Fruit fly (Drosophila melanogaster) whole organism, embryonic: ENCODE data around the gene e.
A peak's percentile ranks its signal among the peaks of the same experiment; 100 is the strongest.

Experiments
- Asciz ChIP-seq: fragments of 200-800 bp; sonication (Bioruptor generic); optimal IDR thresholded peaks from 2 replicates; lab custom pipeline; 2017; ENCODE audit warnings: missing biosample characterization, mild to moderate bottlenecking, missing genetic modification characterization, missing genetic modification reagents
- Bgb ChIP-seq: fragments of 200-800 bp; sonication (Bioruptor generic); IDR thresholded peaks from 2 replicates; pipeline ENCODE4 v1.3.6; 2022; ENCODE audit warnings: missing biosample characterization, missing genetic modification characterization; ENCODE audit not compliant: partially characterized antibody
- CG1024 ChIP-seq: fragments of 200-800 bp; sonication (Bioruptor generic); IDR thresholded peaks from 2 replicates; pipeline ENCODE4 v1.3.6; 2022; ENCODE audit warnings: missing biosample characterization, missing genetic modification characterization
- CG10267 ChIP-seq: fragments of 200-800 bp; sonication (Bioruptor generic); optimal IDR thresholded peaks from 2 replicates; lab custom pipeline; 2018; ENCODE audit warnings: missing biosample characterization, mild to moderate bottlenecking, missing genetic modification characterization, moderate library complexity
- CG11247 ChIP-seq: fragments of 200-800 bp; sonication (Bioruptor generic); IDR thresholded peaks from 2 replicates; pipeline ENCODE4 v1.3.6; 2022; ENCODE audit warnings: missing biosample characterization, missing genetic modification characterization
- CG11723 ChIP-seq: fragments of 200-800 bp; sonication (Bioruptor generic); optimal IDR thresholded peaks from 2 replicates; lab custom pipeline; 2017; ENCODE audit warnings: missing biosample characterization, mild to moderate bottlenecking, missing genetic modification characterization
- CG12236 ChIP-seq: fragments of 200-800 bp; sonication (Bioruptor generic); optimal IDR thresholded peaks from 2 replicates; lab custom pipeline; 2016; ENCODE audit warnings: missing biosample characterization, missing genetic modification characterization
- CG13123 ChIP-seq: fragments of 200-800 bp; sonication (Bioruptor generic); optimal IDR thresholded peaks from 2 replicates; lab custom pipeline; 2016; ENCODE audit warnings: missing biosample characterization, missing genetic modification characterization
- CG13894 ChIP-seq: fragments of 200-800 bp; sonication (Bioruptor generic); optimal IDR thresholded peaks from 3 replicates; lab custom pipeline; 2018; ENCODE audit warnings: missing biosample characterization, mild to moderate bottlenecking, missing genetic modification characterization, moderate library complexity
- CG15011 ChIP-seq: fragments of 200-800 bp; sonication (Bioruptor generic); optimal IDR thresholded peaks from 3 replicates; lab custom pipeline; 2018; ENCODE audit warnings: missing biosample characterization, mild to moderate bottlenecking, missing genetic modification characterization
- CG1603 ChIP-seq: fragments of 200-800 bp; sonication (Bioruptor generic); optimal IDR thresholded peaks from 2 replicates; lab custom pipeline; 2019; ENCODE audit warnings: missing biosample characterization, mild to moderate bottlenecking, missing genetic modification characterization, moderate library complexity
- CG17186 ChIP-seq: fragments of 200-800 bp; sonication (Bioruptor generic); optimal IDR thresholded peaks from 3 replicates; lab custom pipeline; 2017; ENCODE audit warnings: missing biosample characterization, missing genetic modification reagents, missing genetic modification characterization
- CG17802 ChIP-seq: fragments of 200-800 bp; sonication (Bioruptor generic); optimal IDR thresholded peaks from 2 replicates; lab custom pipeline; 2018; ENCODE audit warnings: missing biosample characterization, mild to moderate bottlenecking, missing genetic modification characterization, moderate library complexity
- CG18262 ChIP-seq: fragments of 200-800 bp; optimal IDR thresholded peaks from 3 replicates; lab custom pipeline; 2019; ENCODE audit warnings: missing biosample characterization, mild to moderate bottlenecking, missing genetic modification characterization, moderate library complexity
- CG30020 ChIP-seq: fragments of 200-800 bp; optimal IDR thresholded peaks from 2 replicates; lab custom pipeline; 2019; ENCODE audit warnings: missing biosample characterization, mild to moderate bottlenecking, missing genetic modification characterization, moderate library complexity
- CG30403 ChIP-seq: fragments of 200-800 bp; sonication (Bioruptor generic); optimal IDR thresholded peaks from 3 replicates; lab custom pipeline; 2016; ENCODE audit warnings: missing biosample characterization, missing genetic modification characterization
- CG4360 ChIP-seq: fragments of 200-800 bp; sonication (Bioruptor generic); IDR thresholded peaks from 2 replicates; pipeline ENCODE4 v1.3.6; 2022; ENCODE audit warnings: missing biosample characterization, missing genetic modification characterization
- CG6765 ChIP-seq: fragments of 200-800 bp; sonication (Bioruptor generic); optimal IDR thresholded peaks from 3 replicates; lab custom pipeline; 2017; ENCODE audit warnings: missing biosample characterization, mild to moderate bottlenecking, missing genetic modification characterization
- CG8290 ChIP-seq, 3 experiments: fragments of 200-800 bp; sonication (Bioruptor generic); optimal IDR thresholded peaks; 2 replicates each; lab custom pipeline; 2016 to 2019; ENCODE audit warnings: missing biosample characterization in 3 of 3, missing genetic modification characterization in 3 of 3, mild to moderate bottlenecking in 2 of 3, moderate library complexity in 1 of 3
- CG8765 ChIP-seq: fragments of 200-800 bp; sonication (Bioruptor generic); IDR thresholded peaks from 2 replicates; pipeline ENCODE4 v1.3.6; 2022; ENCODE audit warnings: missing biosample characterization, missing genetic modification characterization
- D19A ChIP-seq: fragments of 200-800 bp; optimal IDR thresholded peaks from 3 replicates; lab custom pipeline; 2019; ENCODE audit warnings: missing biosample characterization, mild to moderate bottlenecking, missing genetic modification characterization, moderate library complexity
- Dad ChIP-seq: fragments of 200-800 bp; sonication (Bioruptor generic); optimal IDR thresholded peaks from 3 replicates; lab custom pipeline; 2016; ENCODE audit warnings: missing biosample characterization, missing genetic modification characterization
- Dp ChIP-seq: fragments of 200-800 bp; sonication (Bioruptor generic); optimal IDR thresholded peaks from 2 replicates; lab custom pipeline; 2018; ENCODE audit warnings: missing biosample characterization, mild to moderate bottlenecking, missing genetic modification characterization, moderate library complexity
- HmgZ ChIP-seq: fragments of 200-800 bp; sonication (Bioruptor generic); optimal IDR thresholded peaks from 2 replicates; lab custom pipeline; 2018; ENCODE audit warnings: missing biosample characterization, mild to moderate bottlenecking, missing genetic modification characterization
- Hr39 ChIP-seq: fragments of >200 bp; optimal IDR thresholded peaks from 2 replicates; lab custom pipeline; 2017
- Lhr ChIP-seq: fragments of 200-800 bp; sonication (Bioruptor generic); optimal IDR thresholded peaks from 3 replicates; lab custom pipeline; 2017; ENCODE audit warnings: mild to moderate bottlenecking, missing biosample characterization, missing genetic modification reagents, missing genetic modification characterization
- Mes4 ChIP-seq: fragments of 200-800 bp; sonication (Bioruptor generic); optimal IDR thresholded peaks from 2 replicates; lab custom pipeline; 2016; ENCODE audit warnings: missing biosample characterization, missing genetic modification characterization
- Mrtf ChIP-seq: fragments of 200-800 bp; sonication (Bioruptor generic); IDR thresholded peaks from 3 replicates; pipeline ENCODE4 v1.3.6; 2022; ENCODE audit warnings: missing biosample characterization, missing genetic modification characterization
- Xbp1 ChIP-seq: fragments of 200-800 bp; sonication (Bioruptor generic); optimal IDR thresholded peaks from 3 replicates; lab custom pipeline; 2016; ENCODE audit warnings: missing biosample characterization, mild to moderate bottlenecking, missing genetic modification characterization
- YL-1 ChIP-seq: fragments of 200-800 bp; sonication (Bioruptor generic); optimal IDR thresholded peaks from 3 replicates; lab custom pipeline; 2017; ENCODE audit warnings: missing biosample characterization, mild to moderate bottlenecking, missing genetic modification characterization
- bsh ChIP-seq, 2 experiments: fragments of 200-800 bp; sonication (Bioruptor generic); optimal IDR thresholded peaks; 2 replicates each; lab custom pipeline; 2017 to 2018; ENCODE audit warnings: mild to moderate bottlenecking in 2 of 2, missing biosample characterization in 2 of 2, missing genetic modification characterization in 2 of 2, moderate library complexity in 1 of 2
- caup ChIP-seq: fragments of 200-800 bp; sonication (Bioruptor generic); optimal IDR thresholded peaks from 3 replicates; lab custom pipeline; 2017; ENCODE audit warnings: missing biosample characterization, mild to moderate bottlenecking, missing genetic modification characterization, moderate library complexity; ENCODE audit not compliant: severe bottlenecking
- cg ChIP-seq: fragments of 200-800 bp; sonication (Bioruptor generic); optimal IDR thresholded peaks from 3 replicates; lab custom pipeline; 2019; ENCODE audit warnings: missing biosample characterization, mild to moderate bottlenecking, missing genetic modification characterization, moderate library complexity
- ci ChIP-seq: fragments of 200-800 bp; sonication (Bioruptor generic); IDR thresholded peaks from 3 replicates; pipeline ENCODE4 v1.3.6; 2022; ENCODE audit warnings: missing biosample characterization, missing genetic modification characterization
- dmrt99B ChIP-seq: fragments of 200-800 bp; sonication (Bioruptor generic); optimal IDR thresholded peaks from 2 replicates; lab custom pipeline; 2018; ENCODE audit warnings: missing biosample characterization, mild to moderate bottlenecking, missing genetic modification characterization, moderate library complexity
- dysf ChIP-seq: fragments of 200-800 bp; sonication (Bioruptor generic); IDR thresholded peaks from 3 replicates; pipeline ENCODE4 v1.3.6; 2022; ENCODE audit warnings: missing biosample characterization, missing genetic modification characterization
- ems ChIP-seq: fragments of 200-800 bp; sonication (Bioruptor generic); optimal IDR thresholded peaks from 3 replicates; lab custom pipeline; 2016; ENCODE audit warnings: missing biosample characterization, missing genetic modification characterization
- ewg ChIP-seq: fragments of 200-800 bp; sonication (Bioruptor generic); optimal IDR thresholded peaks from 3 replicates; lab custom pipeline; 2017; ENCODE audit warnings: mild to moderate bottlenecking, missing biosample characterization, missing genetic modification reagents, missing genetic modification characterization
- gce ChIP-seq: fragments of 200-800 bp; sonication (Bioruptor generic); IDR thresholded peaks from 3 replicates; pipeline ENCODE4 v1.3.6; 2022; ENCODE audit warnings: missing biosample characterization, missing genetic modification characterization
- gcm ChIP-seq: fragments of 200-800 bp; sonication (Bioruptor generic); optimal IDR thresholded peaks from 2 replicates; lab custom pipeline; 2019; ENCODE audit warnings: missing biosample characterization, mild to moderate bottlenecking, missing genetic modification characterization, moderate library complexity
- jing ChIP-seq: fragments of 200-800 bp; sonication (Bioruptor generic); optimal IDR thresholded peaks from 2 replicates; lab custom pipeline; 2018; ENCODE audit warnings: missing biosample characterization, mild to moderate bottlenecking, missing genetic modification characterization
- lbe ChIP-seq: fragments of 200-800 bp; sonication (Bioruptor generic); optimal IDR thresholded peaks from 2 replicates; lab custom pipeline; 2016; ENCODE audit warnings: missing biosample characterization, mild to moderate bottlenecking, missing genetic modification characterization
- nom ChIP-seq: fragments of 200-800 bp; sonication (Bioruptor generic); optimal IDR thresholded peaks from 2 replicates; lab custom pipeline; 2017; ENCODE audit warnings: missing biosample characterization, missing genetic modification characterization, mild to moderate bottlenecking, moderate library complexity, missing genetic modification reagents
- oc ChIP-seq: fragments of 200-800 bp; sonication (Bioruptor generic); optimal IDR thresholded peaks from 2 replicates; lab custom pipeline; 2018; ENCODE audit warnings: missing biosample characterization, mild to moderate bottlenecking, missing genetic modification characterization, moderate library complexity
- otp ChIP-seq: fragments of 200-800 bp; sonication (Bioruptor generic); IDR thresholded peaks from 3 replicates; pipeline ENCODE4, ENCODE4 v1.3.6; 2022; ENCODE audit warnings: missing biosample characterization, missing genetic modification characterization
- prd ChIP-seq, 3 experiments: fragments of >200 bp in 2 of 3; fragments of 200-800 bp in 1 of 3; sonication (Bioruptor generic) in 1 of 3; optimal IDR thresholded peaks in 2 of 3; IDR thresholded peaks in 1 of 3; 2 replicates in 2 of 3; 3 replicates in 1 of 3; pipeline versions ENCODE4 v1.3.6 to Lab custom; 2017 to 2022; ENCODE audit warnings: missing biosample characterization in 1 of 3, missing genetic modification characterization in 1 of 3
- run ChIP-seq: fragments of 200-800 bp; sonication (Bioruptor generic); optimal IDR thresholded peaks from 3 replicates; lab custom pipeline; 2018; ENCODE audit warnings: missing biosample characterization, mild to moderate bottlenecking, missing genetic modification characterization
- slou ChIP-seq: fragments of 200-800 bp; sonication (Bioruptor generic); optimal IDR thresholded peaks from 3 replicates; lab custom pipeline; 2016; ENCODE audit warnings: missing biosample characterization, missing genetic modification characterization
- zfh2 ChIP-seq: fragments of 200-800 bp; sonication (Bioruptor generic); optimal IDR thresholded peaks from 2 replicates; lab custom pipeline; 2016; ENCODE audit warnings: missing biosample characterization, missing genetic modification characterization

Gene e

dm6 chr3R:21263177-21263576 is 26.2 kb upstream of the e start (continued):
- TF ChIP-seq Asciz (GFP tag; lab: Kevin White, UChicago) (peak; percentile 37), CG11247 (GFP tag; lab: Robert Waterston, UW) (peak; percentile 47), cg (GFP tag; lab: Kevin White, UChicago) (peak; percentile 19), ems (GFP tag; lab: Kevin White, UChicago) (no peak), CG30020 (tag; lab: Kevin White, UChicago) (no peak), CG18262 (tag; lab: Kevin White, UChicago) (no peak), dmrt99B (tag; lab: Kevin White, UChicago) (no peak), otp (peak; percentile 68; the same call in 2 of the 3 replicates), Dp (no peak), gce (peak; percentile 16; the same call in 1 of the 3 replicates), Hr39 (lab: Kevin White, UChicago) (no peak), Lhr (GFP tag; lab: Kevin White, UChicago) (peak; percentile 23), ci (GFP tag; lab: Robert Waterston, UW) (peak; percentile 85), CG11723 (GFP tag; lab: Kevin White, UChicago) (peak; percentile 20), gcm (GFP tag; lab: Kevin White, UChicago) (peak; percentile 32), ewg (GFP tag; lab: Kevin White, UChicago) (peak; percentile 29), CG15011 (peak; percentile 3), CG1024 (peak; percentile 34; the same call in 1 of the 2 replicates), bsh (GFP tag; optimal IDR thresholded peaks at IDR 0.05; lab: Kevin White, UChicago) (peak in 1 of 2 experiments; percentile 57), D19A (no peak), jing (no peak), CG8290 (GFP tag; optimal IDR thresholded peaks at IDR 0.05; lab: Kevin White, UChicago) (no peak), CG8290 (tag; optimal IDR thresholded peaks at IDR 0.05; lab: Kevin White, UChicago) (peak; percentile 41 to 42), Mes4 (no peak), run (tag; lab: Kevin White, UChicago) (no peak), lbe (GFP tag; lab: Kevin White, UChicago) (no peak), zfh2 (GFP tag; lab: Kevin White, UChicago) (no peak), nom (no peak), dysf (GFP tag; lab: Robert Waterston, UW) (peak; percentile 38; the same call in 1 of the 3 replicates), Mrtf (GFP tag; lab: Robert Waterston, UW) (0 out of 3 replicates have a peak, but pooled peaks have one; percentile 6), CG8765 (GFP tag; lab: Robert Waterston, UW) (no peak), CG13894 (no peak), prd (optimal IDR thresholded peaks at IDR 0.05; lab: Kevin White, UChicago) (no peak), prd (GFP tag; IDR thresholded peaks at IDR 0.05; lab: Robert Waterston, UW) (peak; percentile 25; the same call in 1 of the 3 replicates), HmgZ (no peak), caup (GFP tag; lab: Kevin White, UChicago) (peak; percentile 31), CG17186 (GFP tag; lab: Kevin White, UChicago) (no peak), CG30403 (GFP tag; lab: Kevin White, UChicago) (no peak), Xbp1 (peak; percentile 26), CG17802 (peak; percentile 5), YL-1 (GFP tag; lab: Kevin White, UChicago) (no peak), CG4360 (GFP tag; lab: Robert Waterston, UW) (peak; percentile 28; the same call in 1 of the 2 replicates), oc (tag; lab: Kevin White, UChicago) (no peak), CG1603 (tag; lab: Kevin White, UChicago) (peak; percentile 44), CG6765 (GFP tag; lab: Kevin White, UChicago) (peak; percentile 10), slou (GFP tag; lab: Kevin White, UChicago) (no peak), Dad (GFP tag; lab: Kevin White, UChicago) (no peak), CG12236 (no peak), CG10267 (tag; lab: Kevin White, UChicago) (peak; percentile 6), Bgb (no peak), CG13123 (no peak)
